Worm (Caenorhabditis elegans): ENCODE measurements around the gene scc-1.

DNA sequence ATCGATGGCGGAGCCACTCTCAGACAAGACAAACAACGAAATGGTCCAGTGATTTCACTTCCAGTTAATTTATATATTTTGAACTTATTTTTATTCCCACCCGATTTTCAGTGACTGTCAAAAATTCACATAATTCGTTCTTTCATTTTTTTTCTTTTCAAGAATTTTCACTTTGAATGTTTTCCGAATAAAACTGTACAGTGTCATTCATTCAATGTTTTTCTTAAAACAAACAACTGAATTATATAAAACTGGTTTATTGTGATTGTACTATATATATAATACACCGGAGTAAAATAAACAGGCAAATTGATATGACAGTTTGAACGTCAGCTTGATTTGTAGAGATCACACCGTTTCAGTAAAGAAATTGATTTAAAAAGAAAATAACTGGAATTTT is 4.5 kb downstream of the scc-1 start:
- no peak for TF ChIP-seq dmd-4 (tag; optimal IDR thresholded peaks at IDR 0.05; ENCODE audit: borderline replicate concordance)
- TF ChIP-seq pha-4 (tag; optimal IDR thresholded peaks at IDR 0.05), result no peak
- no peak for TF ChIP-seq gmeb-2 (tag; optimal IDR thresholded peaks at IDR 0.05)
- no peak for TF ChIP-seq hlh-15 (tag; optimal IDR thresholded peaks at IDR 0.05)
- TF ChIP-seq ref-2 (tag; optimal IDR thresholded peaks at IDR 0.05), result no peak
- TF ChIP-seq fkh-10 (GFP tag; optimal IDR thresholded peaks at IDR 0.05), result no peak
- no peak for TF ChIP-seq pqm-1 (tag; optimal IDR thresholded peaks at IDR 0.05)
- no peak for TF ChIP-seq nhr-11 (tag; optimal IDR thresholded peaks at IDR 0.05)
- TF ChIP-seq ceh-30 (tag; optimal IDR thresholded peaks at IDR 0.05), result no peak
- TF ChIP-seq unc-86 (tag; optimal IDR thresholded peaks at IDR 0.05), result no peak
- no peak for TF ChIP-seq eyg-1 (tag; optimal IDR thresholded peaks at IDR 0.05)
